Worm (Caenorhabditis elegans): Measurements from ENCODE around the gene ZK616.61.
A peak's percentile ranks its signal among the peaks of the same experiment; 100 is the strongest.

Gene ZK616.61

DNA sequence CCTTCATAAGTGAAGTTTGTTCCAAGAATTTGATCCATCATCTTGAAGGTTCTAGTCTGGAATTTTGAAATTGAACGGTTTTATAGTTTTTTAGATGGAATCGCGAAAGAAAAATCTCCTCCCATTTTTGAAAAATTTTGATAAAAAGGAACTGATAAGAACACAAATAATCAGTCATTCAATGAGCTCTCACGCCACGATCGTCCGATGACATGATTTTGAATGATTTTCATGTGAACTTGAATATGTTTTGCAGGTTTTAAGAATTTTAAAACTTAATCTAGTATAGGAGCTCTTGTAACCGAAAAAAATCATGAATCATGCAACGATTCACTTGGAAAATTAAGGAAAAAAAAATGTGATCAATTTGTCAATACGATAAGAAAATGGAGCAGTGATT is 28.4 kb upstream of the ZK616.61 start, which contains the start of gene elo-5:
elo-5 (minus strand) TSS at position 56 of the 400 bp plus-strand sequence.
- TF ChIP-seq fos-1 (tag; optimal IDR thresholded peaks at IDR 0.05) (peak; percentile 76), zag-1 (tag; optimal IDR thresholded peaks at IDR 0.05) (no peak)

DNA sequence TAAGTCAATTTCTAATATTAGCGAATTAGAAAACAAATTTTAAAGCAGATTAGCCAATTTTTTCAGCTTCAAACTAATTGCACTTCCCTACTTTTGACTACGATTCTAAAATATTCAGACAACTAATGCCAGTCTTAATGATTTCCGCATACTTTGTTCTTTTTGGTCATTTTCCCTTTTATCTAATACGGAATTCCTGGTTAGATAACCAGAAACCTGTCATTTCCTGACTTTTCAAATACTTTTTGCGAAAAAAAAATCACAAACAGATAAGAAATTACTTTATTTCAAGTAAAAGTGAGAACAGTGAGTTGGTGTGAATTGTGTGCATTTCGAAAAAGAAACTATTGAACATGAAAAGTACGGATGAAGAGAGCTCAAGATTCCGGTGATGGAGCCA is 25.3 kb upstream of the ZK616.61 start:
- TF ChIP-seq ceh-16 (tag; optimal IDR thresholded peaks at IDR 0.05), result no peak
- no peak for TF ChIP-seq mbf-1 (tag; optimal IDR thresholded peaks at IDR 0.05)
- peak; percentile 51 for TF ChIP-seq fos-1 (tag; optimal IDR thresholded peaks at IDR 0.05)

DNA sequence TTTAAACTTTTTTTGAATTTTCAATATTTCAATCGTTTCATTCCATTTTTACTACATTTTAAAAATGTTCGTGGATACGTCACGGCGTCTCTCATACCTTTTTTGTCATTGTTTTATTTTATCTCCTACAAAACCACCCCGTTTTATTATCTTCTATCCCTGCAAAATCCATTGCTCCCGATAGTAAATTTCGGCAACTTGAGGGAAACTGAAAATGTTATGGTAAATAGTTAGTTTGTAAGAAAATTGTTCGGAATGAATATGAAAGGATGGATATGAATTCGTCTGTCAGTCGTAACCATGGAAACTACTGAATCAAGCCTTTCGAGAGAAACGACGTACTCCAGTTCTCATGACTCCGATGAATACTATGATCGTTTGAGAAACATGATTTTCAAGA is 24.1 kb upstream of the ZK616.61 start, which contains the start of gene F41H10.2:
F41H10.2 (plus strand) TSS at position 301 of the 400 bp plus-strand sequence.
- TF ChIP-seq aly-2 (tag; optimal IDR thresholded peaks at IDR 0.05) (no peak), nhr-77 (tag; optimal IDR thresholded peaks at IDR 0.05) (no peak), lsy-2 (tag; optimal IDR thresholded peaks at IDR 0.05) (no peak)

DNA sequence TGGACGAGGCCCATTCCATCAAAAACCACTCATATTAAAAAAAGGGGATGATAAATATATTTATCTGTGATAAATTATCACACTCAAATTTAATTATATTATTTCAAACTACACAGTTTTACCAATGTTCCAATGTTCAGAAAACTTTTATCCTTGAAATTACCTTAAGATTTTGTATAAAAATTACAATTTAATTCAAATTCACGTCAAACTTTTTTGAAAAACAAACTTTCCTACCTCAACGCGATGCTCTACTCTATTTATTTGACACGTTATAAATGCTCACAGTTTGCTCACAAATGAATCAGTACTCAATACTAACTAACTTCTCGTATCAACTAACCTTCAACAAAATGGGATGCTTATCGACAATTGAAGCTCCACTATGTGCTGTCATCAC is 22.8 kb upstream of the ZK616.61 start, which contains the start of gene F41H10.1:
F41H10.1 (plus strand) TSS at position 301 of the 400 bp plus-strand sequence.
- TF ChIP-seq R02D3.7 (tag; optimal IDR thresholded peaks at IDR 0.05), result no peak
- no peak for TF ChIP-seq dmd-4 (tag; optimal IDR thresholded peaks at IDR 0.05)
- no peak for TF ChIP-seq zag-1 (tag; optimal IDR thresholded peaks at IDR 0.05)
- no peak for TF ChIP-seq nhr-21 (tag; optimal IDR thresholded peaks at IDR 0.05)
- TF ChIP-seq sem-4 (tag; optimal IDR thresholded peaks at IDR 0.05), result no peak
- no peak for TF ChIP-seq ztf-11 (tag; optimal IDR thresholded peaks at IDR 0.05)
- TF ChIP-seq alr-1 (tag; optimal IDR thresholded peaks at IDR 0.05), result no peak
- TF ChIP-seq peb-1 (tag; optimal IDR thresholded peaks at IDR 0.05), result no peak
- no peak for TF ChIP-seq ztf-4 (tag; optimal IDR thresholded peaks at IDR 0.05)
- no peak for TF ChIP-seq nhr-23 (tag; optimal IDR thresholded peaks at IDR 0.05)
- TF ChIP-seq mdl-1 (tag; optimal IDR thresholded peaks at IDR 0.05), result no peak
- no peak for TF ChIP-seq lin-39 (tag; optimal IDR thresholded peaks at IDR 0.05)
- no peak for TF ChIP-seq nhr-11 (tag; optimal IDR thresholded peaks at IDR 0.05)
- no peak for TF ChIP-seq crh-2 (tag; optimal IDR thresholded peaks at IDR 0.05)
- TF ChIP-seq C34F6.9 (tag; optimal IDR thresholded peaks at IDR 0.05), result no peak

DNA sequence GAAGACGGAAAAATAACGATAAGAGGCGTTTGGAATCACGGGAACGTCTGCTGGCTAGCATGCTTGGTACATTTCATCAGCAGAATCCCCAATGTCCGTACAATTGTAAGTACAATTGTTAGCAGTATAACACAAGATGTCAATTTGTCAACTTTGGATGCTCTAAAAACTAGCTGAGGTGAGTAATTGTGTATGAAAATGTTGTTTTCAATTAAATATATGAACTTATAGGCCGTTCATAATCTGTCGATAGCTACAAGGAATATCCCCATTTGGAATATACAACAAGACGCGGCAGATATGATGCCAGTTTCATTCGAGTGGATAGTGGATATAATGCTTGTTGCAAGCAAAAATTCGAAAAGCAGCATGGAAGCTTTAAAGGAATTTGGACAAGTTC is 20.4 kb upstream of the ZK616.61 start, which contains the start of gene F41H10.12:
F41H10.12 (plus strand) TSS at position 301 of the 400 bp plus-strand sequence.
- TF ChIP-seq ama-1 (optimal IDR thresholded peaks at IDR 0.05), result no peak
- no peak for TF ChIP-seq elt-3 (tag; optimal IDR thresholded peaks at IDR 0.05)
- TF ChIP-seq F13H6.1 (tag; optimal IDR thresholded peaks at IDR 0.05), result no peak
- no peak for TF ChIP-seq ztf-11 (tag; optimal IDR thresholded peaks at IDR 0.05)
- TF ChIP-seq mab-5 (tag; optimal IDR thresholded peaks at IDR 0.05), result no peak
- no peak for TF ChIP-seq aly-2 (tag; optimal IDR thresholded peaks at IDR 0.05)
- TF ChIP-seq nhr-23 (tag; optimal IDR thresholded peaks at IDR 0.05), result no peak
- TF ChIP-seq nhr-6 (tag; optimal IDR thresholded peaks at IDR 0.05), result no peak
- no peak for TF ChIP-seq nhr-77 (tag; optimal IDR thresholded peaks at IDR 0.05)
- TF ChIP-seq dmd-4 (tag; optimal IDR thresholded peaks at IDR 0.05), result no peak
- no peak for TF ChIP-seq peb-1 (tag; optimal IDR thresholded peaks at IDR 0.05)
- TF ChIP-seq elt-1 (tag; optimal IDR thresholded peaks at IDR 0.05), result no peak
- TF ChIP-seq alr-1 (tag; optimal IDR thresholded peaks at IDR 0.05), result no peak
- TF ChIP-seq nhr-25 (tag; optimal IDR thresholded peaks at IDR 0.05), result no peak
- TF ChIP-seq nhr-10 (tag; optimal IDR thresholded peaks at IDR 0.05), result no peak

DNA sequence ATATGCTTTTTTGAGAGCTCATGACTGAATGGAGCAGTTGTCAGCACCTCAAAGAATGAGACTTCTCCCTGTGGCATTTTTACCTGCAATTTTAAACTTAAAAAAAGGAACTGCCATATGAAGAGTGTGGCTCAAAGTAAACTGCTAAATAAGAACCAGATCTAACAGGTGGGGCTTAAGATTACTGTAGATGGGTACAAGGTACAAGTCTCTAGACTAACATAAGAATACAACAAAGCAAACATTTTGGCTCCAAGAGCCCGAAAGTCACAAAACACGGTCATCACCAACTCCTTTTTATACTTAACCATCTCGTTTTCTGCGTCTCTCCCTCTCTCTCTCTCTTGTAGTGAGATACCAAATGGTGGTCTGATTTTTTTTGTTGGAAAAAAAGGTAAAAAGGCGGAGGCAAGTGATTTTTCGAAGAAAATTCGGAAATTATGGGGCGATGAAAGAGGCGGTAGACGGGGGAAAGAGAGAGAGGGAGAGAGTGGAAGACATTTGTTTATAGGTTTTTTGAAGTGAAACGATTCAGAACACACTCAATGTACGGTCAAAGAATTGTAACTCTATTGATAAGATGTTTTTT is 16.9 kb upstream of the ZK616.61 start, which contains the start of gene elo-6:
elo-6 (minus strand) TSS at position 83 of the 589 bp plus-strand sequence.
- TF ChIP-seq crh-2 (tag; optimal IDR thresholded peaks at IDR 0.05) (peak; percentile 29), ztf-11 (tag; optimal IDR thresholded peaks at IDR 0.05) (no peak), ama-1 (optimal IDR thresholded peaks at IDR 0.05) (peak; percentile 35), nhr-129 (tag; optimal IDR thresholded peaks at IDR 0.05) (peak; percentile 54), fos-1 (tag; optimal IDR thresholded peaks at IDR 0.05) (peak; percentile 57), sma-3 (GFP tag; optimal IDR thresholded peaks at IDR 0.05) (peak; percentile 7), lin-13 (GFP tag; optimal IDR thresholded peaks at IDR 0.05) (peak; percentile 1), unc-39 (tag; optimal IDR thresholded peaks at IDR 0.05) (no peak), F13H6.1 (tag; optimal IDR thresholded peaks at IDR 0.05) (peak; percentile 31)

Measured in whole organism, L2 larva.